Worm (Caenorhabditis elegans) whole organism, L1 larva: ENCODE results near the gene F46B6.4.

Experiments
- F16B12.6 ChIP-seq: fragments of 150-350 bp; optimal IDR thresholded peaks from 2 replicates; lab custom pipeline; 2014; ENCODE audit warnings: missing biosample characterization, missing genetic modification characterization
- Y116A8C.19 ChIP-seq: sonication (generic microtip); optimal IDR thresholded peaks from 2 replicates; lab custom pipeline; 2016; ENCODE audit warnings: missing compliant biosample characterization, missing genetic modification characterization, borderline replicate concordance
- aha-1 ChIP-seq: fragments of 150-350 bp; optimal IDR thresholded peaks from 2 replicates; lab custom pipeline; 2014; ENCODE audit warnings: missing biosample characterization, missing genetic modification characterization
- alr-1 ChIP-seq: fragments of 200-800 bp; sonication (Bioruptor generic); optimal IDR thresholded peaks from 2 replicates; lab custom pipeline; 2018; ENCODE audit warnings: borderline replicate concordance, mild to moderate bottlenecking, missing genetic modification characterization, missing compliant biosample characterization
- ceh-63 ChIP-seq: fragments of 200-800 bp; sonication (Bioruptor generic); optimal IDR thresholded peaks from 2 replicates; lab custom pipeline; 2018; ENCODE audit warnings: mild to moderate bottlenecking, missing genetic modification characterization, missing compliant biosample characterization
- efl-1 ChIP-seq, 4 experiments: fragments of 150-350 bp; optimal IDR thresholded peaks in 3 of 4; peaks in 1 of 4; 1 replicate in 1 of 4; 2 replicates in 3 of 4; lab custom pipeline; 2014; ENCODE audit warnings: missing biosample characterization in 2 of 4, missing genetic modification characterization in 2 of 4, missing genetic modification reagents in 2 of 4
- efl-3 ChIP-seq: fragments of 200-800 bp; sonication (Bioruptor generic); optimal IDR thresholded peaks from 2 replicates; lab custom pipeline; 2018; ENCODE audit warnings: mild to moderate bottlenecking, missing genetic modification characterization, missing compliant biosample characterization
- elt-3 ChIP-seq, 6 experiments: fragments of 150-350 bp in 1 of 6; sonication (generic microtip); optimal IDR thresholded peaks; 2 replicates each; lab custom pipeline; 2017 to 2018; ENCODE audit warnings: missing biosample characterization in 6 of 6, missing genetic modification characterization in 6 of 6, inconsistent platforms in 1 of 6
- ets-5 ChIP-seq: fragments of 200-800 bp; sonication (Bioruptor generic); IDR thresholded peaks from 2 replicates; pipeline ENCODE4 v1.3.6; 2022; ENCODE audit warnings: missing genetic modification characterization, missing compliant biosample characterization
- fkh-10 ChIP-seq: sonication (generic microtip); optimal IDR thresholded peaks from 2 replicates; lab custom pipeline; 2017; ENCODE audit warnings: missing biosample characterization, missing genetic modification reagents, missing genetic modification characterization
- fkh-8 ChIP-seq: sonication (generic microtip); optimal IDR thresholded peaks from 2 replicates; lab custom pipeline; 2016; ENCODE audit warnings: mild to moderate bottlenecking, missing genetic modification characterization, missing compliant biosample characterization
- fos-1 ChIP-seq: fragments of 150-350 bp; optimal IDR thresholded peaks from 2 replicates; lab custom pipeline; 2014; ENCODE audit warnings: missing biosample characterization, missing genetic modification characterization
- hlh-4 ChIP-seq: sonication (generic microtip); optimal IDR thresholded peaks from 2 replicates; lab custom pipeline; 2016; ENCODE audit warnings: mild to moderate bottlenecking, missing genetic modification characterization, missing compliant biosample characterization
- irx-1 ChIP-seq: sonication (generic microtip); optimal IDR thresholded peaks from 2 replicates; lab custom pipeline; 2016; ENCODE audit warnings: missing genetic modification characterization, missing compliant biosample characterization
- lin-35 ChIP-seq, 2 experiments: fragments of 150-350 bp; optimal IDR thresholded peaks; 2 replicates each; lab custom pipeline; 2014; ENCODE audit warnings: missing biosample characterization in 2 of 2, missing genetic modification characterization in 2 of 2, missing genetic modification reagents in 2 of 2
- lin-39 ChIP-seq: fragments of 150-350 bp; optimal IDR thresholded peaks from 2 replicates; lab custom pipeline; 2014; ENCODE audit warnings: missing biosample characterization, missing genetic modification reagents, missing genetic modification characterization
- lir-3 ChIP-seq: sonication (generic microtip); optimal IDR thresholded peaks from 2 replicates; lab custom pipeline; 2016; ENCODE audit warnings: mild to moderate bottlenecking, missing genetic modification characterization, moderate library complexity, missing compliant biosample characterization; ENCODE audit not compliant: poor library complexity
- mdl-1 ChIP-seq, 2 experiments: fragments of 150-350 bp; optimal IDR thresholded peaks; 2 replicates each; lab custom pipeline; 2014 to 2017; ENCODE audit warnings: missing biosample characterization in 2 of 2, missing genetic modification characterization in 2 of 2, inconsistent platforms in 1 of 2
- mep-1 ChIP-seq: fragments of 150-350 bp; optimal IDR thresholded peaks from 2 replicates; lab custom pipeline; 2014; ENCODE audit warnings: missing biosample characterization, missing genetic modification characterization
- nhr-11 ChIP-seq: fragments of 150-350 bp; optimal IDR thresholded peaks from 2 replicates; lab custom pipeline; 2014; ENCODE audit warnings: missing biosample characterization, missing genetic modification characterization
- nhr-12 ChIP-seq: sonication (generic microtip); optimal IDR thresholded peaks from 2 replicates; lab custom pipeline; 2017; ENCODE audit warnings: missing biosample characterization, missing genetic modification characterization
- nhr-20 ChIP-seq: sonication (generic microtip); optimal IDR thresholded peaks from 2 replicates; lab custom pipeline; 2016; ENCODE audit warnings: mild to moderate bottlenecking, missing genetic modification characterization, missing compliant biosample characterization
- nhr-237 ChIP-seq: fragments of 150-350 bp; optimal IDR thresholded peaks from 2 replicates; lab custom pipeline; 2014; ENCODE audit warnings: missing biosample characterization, missing genetic modification characterization
- nhr-28 ChIP-seq: fragments of 150-350 bp; optimal IDR thresholded peaks from 2 replicates; lab custom pipeline; 2014; ENCODE audit warnings: missing biosample characterization, missing genetic modification characterization
- nhr-47 ChIP-seq: sonication (generic microtip); optimal IDR thresholded peaks from 2 replicates; lab custom pipeline; 2016; ENCODE audit warnings: mild to moderate bottlenecking, missing genetic modification characterization, moderate library complexity, missing compliant biosample characterization
- nhr-71 ChIP-seq: sonication (generic microtip); optimal IDR thresholded peaks from 2 replicates; lab custom pipeline; 2016; ENCODE audit warnings: mild to moderate bottlenecking, missing genetic modification characterization, moderate library complexity, missing compliant biosample characterization
- nhr-84 ChIP-seq: sonication (generic microtip); optimal IDR thresholded peaks from 2 replicates; lab custom pipeline; 2017; ENCODE audit warnings: missing biosample characterization, missing genetic modification characterization
- pqm-1 ChIP-seq: sonication (generic microtip); optimal IDR thresholded peaks from 3 replicates; lab custom pipeline; 2017; ENCODE audit warnings: missing biosample characterization, missing genetic modification characterization
- snpc-4 ChIP-seq: fragments of 150-350 bp; optimal IDR thresholded peaks from 2 replicates; lab custom pipeline; 2014; ENCODE audit warnings: missing biosample characterization, missing genetic modification characterization
- sox-4 ChIP-seq: sonication (generic microtip); optimal IDR thresholded peaks from 2 replicates; lab custom pipeline; 2016; ENCODE audit warnings: missing genetic modification characterization, missing compliant biosample characterization
- sup-37 ChIP-seq: fragments of 200-800 bp; sonication (Bioruptor generic); optimal IDR thresholded peaks from 2 replicates; lab custom pipeline; 2018; ENCODE audit warnings: mild to moderate bottlenecking, missing genetic modification characterization, missing compliant biosample characterization
- unc-30 ChIP-seq: sonication (generic microtip); optimal IDR thresholded peaks from 2 replicates; lab custom pipeline; 2017; ENCODE audit warnings: missing biosample characterization, missing genetic modification characterization
- unc-86 ChIP-seq: sonication (generic microtip); optimal IDR thresholded peaks from 2 replicates; lab custom pipeline; 2016; ENCODE audit warnings: missing genetic modification characterization, missing compliant biosample characterization
- ztf-4 ChIP-seq: fragments of 150-350 bp; optimal IDR thresholded peaks from 2 replicates; lab custom pipeline; 2014; ENCODE audit warnings: missing biosample characterization, missing genetic modification characterization

Gene F46B6.4

ce11 chrV:9813527-9813926, 34.2 kb upstream of the F46B6.4 start, which contains the start of gene sru-30:
sru-30 (plus strand) TSS chrV:9813827.
- no peak for TF ChIP-seq nhr-20 (tag; lab: Kevin White, UChicago)
- no peak for TF ChIP-seq nhr-71 (tag; lab: Kevin White, UChicago)
- TF ChIP-seq efl-3 (GFP tag; lab: Kevin White, UChicago): no peak

ce11 chrV:9812216-9812615, 32.9 kb upstream of the F46B6.4 start:
- no peak for TF ChIP-seq unc-86 (tag; lab: Kevin White, UChicago)
- TF ChIP-seq fkh-8: no peak
- no peak for TF ChIP-seq sox-4 (tag; lab: Kevin White, UChicago)
- TF ChIP-seq fos-1 (tag; lab: Kevin White, UChicago): no peak
- TF ChIP-seq lir-3 (tag; lab: Kevin White, UChicago): no peak
- no peak for TF ChIP-seq ets-5 (GFP tag; lab: Robert Waterston, UW)
- TF ChIP-seq F16B12.6 (tag; lab: Kevin White, UChicago): no peak
- no peak for TF ChIP-seq nhr-47
- no peak for TF ChIP-seq nhr-28 (tag; lab: Kevin White, UChicago)
- TF ChIP-seq nhr-237: no peak
- TF ChIP-seq, all 84 proteins: peak for 0

- TF ChIP-seq aha-1 (no peak), hlh-4 (tag; lab: Kevin White, UChicago) (peak; percentile 4)
Observed at ce11 chrV:9811154-9811553, 31.8 kb upstream of the F46B6.4 start, which contains the start of gene sru-29. sru-29 (plus strand) TSS chrV:9811454.

ce11 chrV:9805161-9805560, 25.8 kb upstream of the F46B6.4 start, which contains the start of gene sru-37:
sru-37 (plus strand) TSS chrV:9805461.
- no peak for TF ChIP-seq fos-1 (tag; lab: Kevin White, UChicago)
- no peak for TF ChIP-seq sup-37
- no peak for TF ChIP-seq nhr-11
- TF ChIP-seq fkh-10: no peak
- no peak for TF ChIP-seq mdl-1 (tag; optimal IDR thresholded peaks at IDR 0.05; lab: Kevin White, UChicago)
- TF ChIP-seq ztf-4 (tag; lab: Kevin White, UChicago): no peak

DNA sequence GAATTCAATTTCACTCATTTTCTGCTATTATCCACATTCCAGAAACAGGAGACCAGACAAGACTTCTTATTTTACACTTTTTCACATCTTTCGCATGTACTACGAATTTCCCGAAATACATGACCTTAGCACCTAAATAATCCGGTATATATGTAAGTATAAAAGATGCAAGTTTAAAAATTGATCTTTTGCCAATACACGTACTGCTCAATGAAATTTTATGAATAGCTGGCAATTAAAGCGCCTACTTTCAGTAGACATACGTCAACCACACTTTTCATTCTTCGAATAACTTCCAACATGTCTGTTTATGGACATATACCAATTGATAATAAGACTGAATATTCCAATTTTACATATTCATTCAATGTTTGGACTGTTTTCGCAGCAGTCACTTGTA, 23.9 kb upstream of the F46B6.4 start, which contains the start of gene sru-39:
Gene sru-39, plus strand, starts transcription at position 301 of the 400 bp plus-strand sequence.
- no peak for TF ChIP-seq pqm-1
- TF ChIP-seq irx-1 (tag; lab: Kevin White, UChicago): no peak
- TF ChIP-seq efl-1 (optimal IDR thresholded peaks at IDR 0.05; lab: Kevin White, UChicago): no peak
- peak in 1 of 2 experiments; percentile 72 for TF ChIP-seq efl-1 (GFP tag; optimal IDR thresholded peaks at IDR 0.05 in 1 of 2; lab: Kevin White, UChicago)

- TF ChIP-seq mep-1 (tag; lab: Kevin White, UChicago) (no peak), nhr-47 (no peak), ets-5 (GFP tag; lab: Robert Waterston, UW) (no peak), alr-1 (tag; lab: Kevin White, UChicago) (no peak), nhr-12 (tag; lab: Kevin White, UChicago) (no peak), lin-35 (GFP tag; optimal IDR thresholded peaks at IDR 0.05; lab: Kevin White, UChicago) (no peak), fos-1 (tag; lab: Kevin White, UChicago) (no peak), unc-30 (tag; lab: Kevin White, UChicago) (no peak), ztf-4 (tag; lab: Kevin White, UChicago) (no peak), nhr-20 (tag; lab: Kevin White, UChicago) (no peak), snpc-4 (tag; lab: Kevin White, UChicago) (no peak), nhr-84 (tag; lab: Kevin White, UChicago) (no peak), elt-3 (tag; optimal IDR thresholded peaks at IDR 0.05; lab: Kevin White, UChicago) (no peak), unc-86 (tag; lab: Kevin White, UChicago) (no peak), ceh-63 (GFP tag; lab: Kevin White, UChicago) (no peak), lin-39 (no peak), Y116A8C.19 (tag; lab: Kevin White, UChicago) (no peak)
Observed at ce11 chrV:9801965-9802364, 22.6 kb upstream of the F46B6.4 start, which contains the start of gene F46B6.10. F46B6.10 (minus strand) TSS chrV:9802065.
